Fruit fly (Drosophila melanogaster): Measurements from ENCODE around the gene CG5466.

Gene CG5466

dm6 chr3R:20592517-20593462, 24.9 kb upstream of the CG5466 start, which contains the start of the genes Pus1 and bon (continued):
- TF ChIP-seq CG18262 (tag; optimal IDR thresholded peaks at IDR 0.05): peak; percentile 21
- TF ChIP-seq CG2712 (tag; optimal IDR thresholded peaks at IDR 0.05): peak; percentile 33
- TF ChIP-seq seq (GFP tag; IDR thresholded peaks at IDR 0.05): no peak; the same call in 1 of the 2 replicates
- TF ChIP-seq Pdp1 (GFP tag; optimal IDR thresholded peaks at IDR 0.05): peak in 1 of 2 experiments; percentile 87
- no peak for TF ChIP-seq CG12744 (GFP tag; optimal IDR thresholded peaks at IDR 0.05)
- TF ChIP-seq ewg (GFP tag; optimal IDR thresholded peaks at IDR 0.05): no peak
- TF ChIP-seq CG8290 (GFP tag; optimal IDR thresholded peaks at IDR 0.05): no peak
- peak in 1 of 2 experiments; percentile 67 for TF ChIP-seq CG8290 (tag; optimal IDR thresholded peaks at IDR 0.05)
- TF ChIP-seq H2.0 (GFP tag; IDR thresholded peaks at IDR 0.05): no peak
- TF ChIP-seq CG6654 (GFP tag; optimal IDR thresholded peaks at IDR 0.05): no peak
- TF ChIP-seq sisA (GFP tag; IDR thresholded peaks at IDR 0.05): peak; percentile 42; the same call in 1 of the 2 replicates
- TF ChIP-seq mirr (GFP tag; optimal IDR thresholded peaks at IDR 0.05): no peak
- peak; percentile 22 for TF ChIP-seq bab2 (GFP tag; optimal IDR thresholded peaks at IDR 0.05)
- no peak for TF ChIP-seq emc (GFP tag; optimal IDR thresholded peaks at IDR 0.05)
- TF ChIP-seq CG14014 (GFP tag; IDR thresholded peaks at IDR 0.05): no peak
- TF ChIP-seq CG2116 (GFP tag; optimal IDR thresholded peaks at IDR 0.05): no peak
- no peak for TF ChIP-seq gsb-n (tag; optimal IDR thresholded peaks at IDR 0.05)
- TF ChIP-seq CG14860 (GFP tag; IDR thresholded peaks at IDR 0.05; ENCODE audit: partially characterized antibody): 0 out of 3 replicates have a peak, but pooled peaks have one; percentile 7
- peak; percentile 15 for TF ChIP-seq Hmr (GFP tag; optimal IDR thresholded peaks at IDR 0.05)
- TF ChIP-seq Max (GFP tag; optimal IDR thresholded peaks at IDR 0.05): peak; percentile 38
- TF ChIP-seq CG10366 (GFP tag; IDR thresholded peaks at IDR 0.05): no peak
- peak; percentile 49 for TF ChIP-seq Jarid2 (GFP tag; optimal IDR thresholded peaks at IDR 0.05)
- TF ChIP-seq CG7987 (GFP tag; optimal IDR thresholded peaks at IDR 0.05): peak; percentile 32
- TF ChIP-seq Six4 (GFP tag; optimal IDR thresholded peaks at IDR 0.05): peak; percentile 1
- peak; percentile 57 for TF ChIP-seq Bgb (GFP tag; IDR thresholded peaks at IDR 0.05; ENCODE audit: partially characterized antibody)
- no peak for TF ChIP-seq CG12236 (GFP tag; optimal IDR thresholded peaks at IDR 0.05)
- TF ChIP-seq CG14710 (tag; optimal IDR thresholded peaks at IDR 0.05): peak; percentile 79
- TF ChIP-seq Xrp1 (GFP tag; IDR thresholded peaks at IDR 0.05): no peak
- peak; percentile 38; the same call in 2 of the 3 replicates for TF ChIP-seq row (GFP tag; IDR thresholded peaks at IDR 0.05)
- peak; percentile 35 for TF ChIP-seq Dp (GFP tag; optimal IDR thresholded peaks at IDR 0.05)
- no peak for TF ChIP-seq run (tag; optimal IDR thresholded peaks at IDR 0.05)
- peak; percentile 14 for TF ChIP-seq CG15601 (tag; optimal IDR thresholded peaks at IDR 0.05)
- peak; percentile 43 for TF ChIP-seq Sin3A (optimal IDR thresholded peaks at IDR 0.05)
- no peak for TF ChIP-seq CG7963 (GFP tag; IDR thresholded peaks at IDR 0.05; ENCODE audit: partially characterized antibody)
- no peak for TF ChIP-seq knrl (GFP tag; IDR thresholded peaks at IDR 0.05; ENCODE audit: partially characterized antibody)
- TF ChIP-seq otp (GFP tag; IDR thresholded peaks at IDR 0.05): peak; percentile 1; the same call in 1 of the 3 replicates
- TF ChIP-seq CG34376 (GFP tag; optimal IDR thresholded peaks at IDR 0.05): peak; percentile 10
- TF ChIP-seq Vsx1 (GFP tag; optimal IDR thresholded peaks at IDR 0.05): peak; percentile 51
- TF ChIP-seq nerfin-2 (GFP tag; IDR thresholded peaks at IDR 0.05; ENCODE audit: partially characterized antibody): no peak
- no peak for TF ChIP-seq CG17359 (tag; optimal IDR thresholded peaks at IDR 0.05)
- TF ChIP-seq eyg (GFP tag; optimal IDR thresholded peaks at IDR 0.05): no peak
- 0 out of 2 replicates have a peak, but pooled peaks have one; percentile 34 for TF ChIP-seq MBD-R2 (GFP tag; IDR thresholded peaks at IDR 0.05)
- TF ChIP-seq gce (GFP tag; IDR thresholded peaks at IDR 0.05): no peak
- peak; percentile 88 for TF ChIP-seq YL-1 (GFP tag; optimal IDR thresholded peaks at IDR 0.05)
- peak; percentile 23 for TF ChIP-seq CG12391 (tag; optimal IDR thresholded peaks at IDR 0.05)
- no peak for TF ChIP-seq CG13123 (GFP tag; optimal IDR thresholded peaks at IDR 0.05)
- TF ChIP-seq bigmax (GFP tag; optimal IDR thresholded peaks at IDR 0.05): no peak
- no peak for TF ChIP-seq Camta (GFP tag; optimal IDR thresholded peaks at IDR 0.05)
